Worm (Caenorhabditis elegans) whole organism, late embryonic: ENCODE measurements around the gene ttr-37.

ENCODE experiments used
- C08G9.2 ChIP-seq: sonication (generic microtip); optimal IDR thresholded peaks from 2 replicates; lab custom pipeline; 2016; ENCODE audit warnings: mild to moderate bottlenecking, missing genetic modification characterization, moderate library complexity, missing compliant biosample characterization
- F13H6.1 ChIP-seq: sonication (generic microtip); optimal IDR thresholded peaks from 2 replicates; lab custom pipeline; 2016; ENCODE audit warnings: missing genetic modification characterization, missing compliant biosample characterization
- K09A11.1 ChIP-seq: sonication (generic microtip); optimal IDR thresholded peaks from 2 replicates; lab custom pipeline; 2017; ENCODE audit warnings: antibody characterized with exemption, mild to moderate bottlenecking, missing genetic modification characterization, missing compliant biosample characterization; ENCODE audit not compliant: insufficient read depth
- T23F11.4 ChIP-seq: fragments of 200-800 bp; sonication (Bioruptor generic); optimal IDR thresholded peaks from 2 replicates; lab custom pipeline; 2018; ENCODE audit warnings: mild to moderate bottlenecking, missing genetic modification characterization, missing compliant biosample characterization
- Y22D7AL.16 ChIP-seq: sonication (generic microtip); optimal IDR thresholded peaks from 2 replicates; lab custom pipeline; 2016; ENCODE audit warnings: missing genetic modification characterization, missing compliant biosample characterization
- ahr-1 ChIP-seq: sonication (generic microtip); optimal IDR thresholded peaks from 2 replicates; lab custom pipeline; 2016; ENCODE audit warnings: missing genetic modification characterization, missing compliant biosample characterization
- ceh-14 ChIP-seq: sonication (generic microtip); optimal IDR thresholded peaks from 2 replicates; lab custom pipeline; 2016; ENCODE audit warnings: missing genotype, missing genetic modification characterization, missing compliant biosample characterization
- ceh-2 ChIP-seq: sonication (generic microtip); optimal IDR thresholded peaks from 2 replicates; lab custom pipeline; 2016; ENCODE audit warnings: missing genotype, missing genetic modification characterization, missing compliant biosample characterization
- ceh-45 ChIP-seq: fragments of 200-800 bp; sonication (Bioruptor generic); IDR thresholded peaks from 2 replicates; pipeline ENCODE4 v1.3.6; 2022; ENCODE audit warnings: missing genetic modification reagents, missing genetic modification characterization, missing compliant biosample characterization
- ceh-6 ChIP-seq: fragments of 200-800 bp; sonication (Bioruptor generic); optimal IDR thresholded peaks from 2 replicates; lab custom pipeline; 2018; ENCODE audit warnings: mild to moderate bottlenecking, missing genetic modification characterization, missing compliant biosample characterization
- ceh-9 ChIP-seq: sonication (generic microtip); optimal IDR thresholded peaks from 2 replicates; lab custom pipeline; 2016; ENCODE audit warnings: mild to moderate bottlenecking, missing genetic modification characterization, inconsistent platforms, missing compliant biosample characterization
- dmd-4 ChIP-seq: sonication (generic microtip); optimal IDR thresholded peaks from 2 replicates; lab custom pipeline; 2016; ENCODE audit warnings: borderline replicate concordance, missing genetic modification characterization, missing compliant biosample characterization
- dve-1 ChIP-seq: sonication (generic microtip); optimal IDR thresholded peaks from 2 replicates; lab custom pipeline; 2017; ENCODE audit warnings: antibody characterized with exemption, mild to moderate bottlenecking, missing genetic modification characterization, missing compliant biosample characterization
- elt-2 ChIP-seq: sonication (generic microtip); optimal IDR thresholded peaks from 2 replicates; lab custom pipeline; 2016; ENCODE audit warnings: missing genetic modification reagents, missing genetic modification characterization, missing compliant biosample characterization
- elt-4 ChIP-seq: sonication (generic microtip); optimal IDR thresholded peaks from 2 replicates; lab custom pipeline; 2016; ENCODE audit warnings: missing genetic modification characterization, missing compliant biosample characterization
- ets-4 ChIP-seq: sonication (generic microtip); optimal IDR thresholded peaks from 2 replicates; lab custom pipeline; 2016; ENCODE audit warnings: missing genetic modification characterization, missing compliant biosample characterization
- eyg-1 ChIP-seq: sonication (generic microtip); optimal IDR thresholded peaks from 2 replicates; lab custom pipeline; 2016; ENCODE audit warnings: missing genotype, missing genetic modification characterization, missing compliant biosample characterization
- fax-1 ChIP-seq: sonication (generic microtip); optimal IDR thresholded peaks from 2 replicates; lab custom pipeline; 2016; ENCODE audit warnings: missing genotype, missing genetic modification characterization, missing compliant biosample characterization
- fkh-10 ChIP-seq: fragments of 150-350 bp; optimal IDR thresholded peaks from 2 replicates; lab custom pipeline; 2014; ENCODE audit warnings: missing biosample characterization, missing genetic modification reagents, missing genetic modification characterization
- fkh-6 ChIP-seq: sonication (generic microtip); optimal IDR thresholded peaks from 2 replicates; lab custom pipeline; 2016; ENCODE audit warnings: missing genetic modification characterization, missing compliant biosample characterization
- gmeb-2 ChIP-seq: sonication (generic microtip); optimal IDR thresholded peaks from 2 replicates; lab custom pipeline; 2016; ENCODE audit warnings: missing genetic modification characterization, inconsistent platforms, missing compliant biosample characterization
- hlh-13 ChIP-seq: fragments of 200-800 bp; sonication (Bioruptor generic); optimal IDR thresholded peaks from 2 replicates; lab custom pipeline; 2018; ENCODE audit warnings: mild to moderate bottlenecking, missing genetic modification characterization, missing compliant biosample characterization
- hlh-15 ChIP-seq: sonication (generic microtip); optimal IDR thresholded peaks from 2 replicates; lab custom pipeline; 2016; ENCODE audit warnings: missing genetic modification characterization, missing compliant biosample characterization
- hlh-8 ChIP-seq: sonication (generic microtip); optimal IDR thresholded peaks from 2 replicates; lab custom pipeline; 2016; ENCODE audit warnings: missing genotype, missing genetic modification characterization, missing compliant biosample characterization
- lim-6 ChIP-seq: sonication (generic microtip); optimal IDR thresholded peaks from 2 replicates; lab custom pipeline; 2016; ENCODE audit warnings: missing genetic modification characterization, missing compliant biosample characterization
- madf-2 ChIP-seq: sonication (generic microtip); optimal IDR thresholded peaks from 2 replicates; lab custom pipeline; 2017; ENCODE audit warnings: missing genetic modification characterization, missing compliant biosample characterization
- mec-3 ChIP-seq: sonication (generic microtip); optimal IDR thresholded peaks from 2 replicates; lab custom pipeline; 2016; ENCODE audit warnings: borderline replicate concordance, missing genetic modification characterization, missing compliant biosample characterization
- nfya-1 ChIP-seq: sonication (generic microtip); optimal IDR thresholded peaks from 2 replicates; lab custom pipeline; 2017; ENCODE audit warnings: missing genetic modification characterization, mild to moderate bottlenecking, missing compliant biosample characterization, antibody characterized with exemption, moderate library complexity
- nhr-11 ChIP-seq: fragments of 150-350 bp; optimal IDR thresholded peaks from 2 replicates; lab custom pipeline; 2014; ENCODE audit warnings: missing biosample characterization, missing genetic modification characterization
- nhr-232 ChIP-seq: sonication (generic microtip); optimal IDR thresholded peaks from 2 replicates; lab custom pipeline; 2016; ENCODE audit warnings: missing genetic modification characterization, missing compliant biosample characterization
- npax-4 ChIP-seq: sonication (generic microtip); optimal IDR thresholded peaks from 2 replicates; lab custom pipeline; 2016; ENCODE audit warnings: missing genetic modification characterization, missing compliant biosample characterization
- pat-9 ChIP-seq: fragments of 200-800 bp; sonication (Bioruptor generic); optimal IDR thresholded peaks from 2 replicates; lab custom pipeline; 2018; ENCODE audit warnings: mild to moderate bottlenecking, missing genetic modification characterization, moderate library complexity, missing compliant biosample characterization
- pax-1 ChIP-seq: fragments of 150-350 bp; optimal IDR thresholded peaks from 2 replicates; lab custom pipeline; 2014; ENCODE audit warnings: missing biosample characterization, missing genetic modification characterization
- pros-1 ChIP-seq: fragments of 150-350 bp; optimal IDR thresholded peaks from 2 replicates; lab custom pipeline; 2014; ENCODE audit warnings: missing biosample characterization, missing genetic modification reagents, missing genetic modification characterization
- sdc-2 ChIP-seq: sonication (generic microtip); optimal IDR thresholded peaks from 2 replicates; lab custom pipeline; 2016; ENCODE audit warnings: missing genotype, missing genetic modification characterization, missing compliant biosample characterization
- sox-2 ChIP-seq: fragments of 200-800 bp; sonication (Bioruptor generic); IDR thresholded peaks from 2 replicates; pipeline ENCODE4 v1.3.6; 2022; ENCODE audit warnings: missing genetic modification reagents, missing genetic modification characterization, missing compliant biosample characterization
- tbx-2 ChIP-seq: sonication (generic microtip); optimal IDR thresholded peaks from 2 replicates; lab custom pipeline; 2016; ENCODE audit warnings: missing genetic modification characterization, missing compliant biosample characterization
- tbx-7 ChIP-seq: sonication (generic microtip); optimal IDR thresholded peaks from 2 replicates; lab custom pipeline; 2016; ENCODE audit warnings: missing genotype, missing genetic modification characterization, missing compliant biosample characterization
- ttx-3 ChIP-seq: sonication (generic microtip); optimal IDR thresholded peaks from 2 replicates; lab custom pipeline; 2016; ENCODE audit warnings: missing genetic modification reagents, missing genetic modification characterization, missing compliant biosample characterization
- unc-3 ChIP-seq, 2 experiments: fragments of 200-800 bp in 1 of 2; sonication (Bioruptor generic) in 1 of 2; sonication (generic microtip) in 1 of 2; conservative IDR thresholded peaks in 1 of 2; optimal IDR thresholded peaks in 1 of 2; 2 replicates each; pipeline versions ENCODE4 v1.3.6 to Lab custom; 2016 to 2022; ENCODE audit warnings: missing compliant biosample characterization in 2 of 2, missing genetic modification characterization in 2 of 2, missing genetic modification reagents in 1 of 2
- unc-55 ChIP-seq: sonication (generic microtip); optimal IDR thresholded peaks from 2 replicates; lab custom pipeline; 2017; ENCODE audit warnings: missing biosample characterization, missing genetic modification reagents, missing genetic modification characterization
- zip-5 ChIP-seq: sonication (generic microtip); optimal IDR thresholded peaks from 2 replicates; lab custom pipeline; 2016; ENCODE audit warnings: missing genetic modification characterization, missing compliant biosample characterization

ttr-37 gene

DNA sequence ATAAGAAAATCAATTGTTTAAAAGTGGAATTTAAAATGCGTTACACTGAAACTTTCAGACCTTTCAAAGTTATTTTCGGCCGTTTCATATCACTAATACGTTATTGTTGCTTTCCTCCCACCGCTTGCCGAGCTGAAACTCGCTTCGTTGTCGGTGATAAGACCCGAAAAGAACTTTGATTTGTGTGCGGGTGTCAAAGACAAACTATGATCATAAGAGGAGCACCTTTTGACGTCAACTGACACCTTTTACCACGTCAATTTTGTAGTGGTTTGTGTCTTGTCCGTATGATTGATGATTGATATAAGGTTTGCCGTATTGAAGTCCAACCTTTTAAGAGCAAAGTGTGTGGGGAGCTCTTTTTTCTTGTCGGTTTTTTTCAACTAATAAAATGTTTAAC lies at the start of gene ttr-37:
Gene ttr-37 (minus strand): TSS at position 167 of the 400 bp plus-strand sequence.
- TF ChIP-seq pat-9 (tag; lab: Kevin White, UChicago) (no peak), zip-5 (no peak), nfya-1 (tag; lab: Kevin White, UChicago) (no peak), tbx-7 (no peak)
- TF ChIP-seq, all 69 proteins: peak for 0

DNA sequence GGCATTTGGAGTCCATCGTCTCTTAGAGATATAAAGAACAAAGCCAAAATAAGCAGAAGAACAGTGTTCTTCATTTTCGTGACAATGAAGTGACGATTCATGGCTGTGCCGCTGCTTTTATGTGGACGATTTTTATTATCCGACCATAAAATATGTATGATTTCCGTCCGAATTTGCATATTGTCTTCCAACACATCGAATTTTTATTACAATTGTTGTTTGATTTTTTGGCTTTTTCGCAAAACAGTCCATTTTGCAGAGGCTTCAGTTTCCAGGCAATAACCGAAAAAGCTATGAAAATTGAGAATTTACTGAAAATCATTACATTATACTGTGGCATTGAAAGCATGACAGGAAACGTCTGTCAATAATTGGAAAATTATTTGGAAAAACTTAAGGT lies 47.6 kb upstream of the ttr-37 start, which contains the start of gene F56C3.8:
Gene F56C3.8 (minus strand): TSS at position 101 of the 400 bp plus-strand sequence.
- no peak for TF ChIP-seq ets-4
- TF ChIP-seq fkh-10 (GFP tag; lab: Kevin White, UChicago) = no peak
- no peak for TF ChIP-seq F13H6.1 (tag; lab: Kevin White, UChicago)
- TF ChIP-seq fax-1 (tag; lab: Kevin White, UChicago) = no peak
- TF ChIP-seq pat-9 (tag; lab: Kevin White, UChicago) = no peak
- TF ChIP-seq ceh-14 (tag; lab: Kevin White, UChicago) = no peak
- TF ChIP-seq ceh-2 (tag; lab: Kevin White, UChicago) = no peak
- no peak for TF ChIP-seq K09A11.1 (tag; lab: Kevin White, UChicago)
- no peak for TF ChIP-seq fkh-6 (tag; lab: Kevin White, UChicago)
- TF ChIP-seq T23F11.4 (GFP tag; lab: Kevin White, UChicago) = no peak
- no peak for TF ChIP-seq gmeb-2 (tag; lab: Kevin White, UChicago)
- no peak for TF ChIP-seq madf-2 (tag; lab: Kevin White, UChicago)
- no peak for TF ChIP-seq pros-1 (tag; lab: Kevin White, UChicago)
- TF ChIP-seq eyg-1 (tag; lab: Kevin White, UChicago) = no peak
- no peak for TF ChIP-seq zip-5

DNA sequence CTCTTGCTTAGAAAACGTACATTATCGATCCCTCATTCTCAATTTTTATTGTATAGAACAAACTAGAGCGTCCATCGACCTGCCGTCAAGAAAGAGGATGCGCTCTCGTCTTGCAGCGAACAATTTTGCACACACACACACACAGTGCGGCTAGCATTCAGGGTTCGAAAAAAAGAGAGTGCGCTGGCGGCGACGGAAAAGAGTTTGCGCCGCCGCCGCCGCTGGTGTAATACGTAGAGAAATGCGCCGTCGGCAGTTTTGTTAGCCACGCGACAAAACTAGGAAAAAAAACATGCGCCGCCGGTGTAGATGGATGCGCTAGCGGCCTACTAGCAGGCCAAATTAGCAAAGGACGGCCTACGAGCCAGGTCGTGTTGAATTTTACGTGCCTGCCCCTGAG lies 46.6 kb upstream of the ttr-37 start:
- TF ChIP-seq sdc-2 (tag; lab: Kevin White, UChicago) (peak; percentile 64), ceh-9 (tag; lab: Kevin White, UChicago) (no peak), ahr-1 (no peak)

DNA sequence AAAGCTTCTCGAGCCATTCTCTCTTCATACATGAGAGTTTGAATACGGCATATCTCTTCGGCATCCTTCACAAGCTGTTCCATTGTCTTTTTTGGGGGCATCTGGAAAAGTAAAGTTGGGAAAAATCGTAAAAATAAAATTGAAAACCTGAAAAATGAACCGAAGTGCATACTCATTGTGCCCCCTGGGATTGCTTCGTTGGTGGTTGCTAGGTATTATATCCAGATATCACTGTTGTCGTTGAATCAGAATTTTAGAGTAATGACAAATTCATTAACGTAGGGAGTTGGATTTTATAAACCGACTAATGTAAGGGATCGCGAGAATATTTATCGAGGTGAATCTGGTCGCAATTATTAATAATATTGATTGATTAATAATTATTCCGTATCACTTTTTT lies 44.6 kb upstream of the ttr-37 start, which contains the start of gene F56C3.10:
Gene F56C3.10 (minus strand): TSS at position 101 of the 400 bp plus-strand sequence.
- TF ChIP-seq dve-1 (tag; lab: Kevin White, UChicago) (no peak), lim-6 (tag; lab: Kevin White, UChicago) (no peak), ceh-6 (GFP tag; lab: Kevin White, UChicago) (no peak), hlh-8 (tag; lab: Kevin White, UChicago) (no peak), pros-1 (tag; lab: Kevin White, UChicago) (no peak), hlh-13 (GFP tag; lab: Kevin White, UChicago) (no peak), K09A11.1 (tag; lab: Kevin White, UChicago) (no peak), tbx-2 (no peak), ceh-2 (tag; lab: Kevin White, UChicago) (no peak), nhr-11 (tag; lab: Kevin White, UChicago) (no peak), F13H6.1 (tag; lab: Kevin White, UChicago) (no peak), unc-55 (GFP tag; lab: Kevin White, UChicago) (no peak), pat-9 (tag; lab: Kevin White, UChicago) (no peak), nhr-232 (tag; lab: Kevin White, UChicago) (no peak), ceh-9 (tag; lab: Kevin White, UChicago) (no peak), ttx-3 (tag; lab: Kevin White, UChicago) (no peak), pax-1 (no peak), elt-4 (tag; lab: Kevin White, UChicago) (no peak), npax-4 (tag; lab: Kevin White, UChicago) (no peak)

DNA sequence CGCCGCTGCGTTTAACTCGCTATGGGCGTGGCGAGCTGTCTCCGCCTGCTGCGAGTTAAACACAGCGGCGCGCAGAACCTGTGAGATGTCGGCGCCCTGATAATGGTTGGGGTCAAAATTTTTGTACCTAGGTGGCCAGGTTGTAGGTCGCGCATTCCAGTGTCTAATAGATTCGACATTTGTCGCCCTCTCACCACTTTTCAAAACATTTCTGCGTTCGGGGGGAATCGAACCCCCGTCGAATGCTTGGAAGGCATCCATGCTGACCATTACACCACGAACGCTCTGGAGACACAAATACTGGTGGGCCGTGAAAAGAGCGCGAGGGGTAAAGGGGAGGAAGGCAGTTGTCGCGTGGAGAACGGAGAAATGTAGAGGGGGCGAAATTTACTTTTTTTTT lies 42.4 kb upstream of the ttr-37 start:
- TF ChIP-seq elt-2 (tag; lab: Kevin White, UChicago) (peak; percentile 88), mec-3 (tag; lab: Kevin White, UChicago) (no peak), ceh-9 (tag; lab: Kevin White, UChicago) (peak; percentile 32), hlh-8 (tag; lab: Kevin White, UChicago) (peak; percentile 56), sox-2 (GFP tag; lab: Robert Waterston, UW) (peak; percentile 57; the same call in 1 of the 2 replicates), elt-4 (tag; lab: Kevin White, UChicago) (peak; percentile 80), hlh-15 (tag; lab: Kevin White, UChicago) (peak; percentile 61), F13H6.1 (tag; lab: Kevin White, UChicago) (peak; percentile 58), pros-1 (tag; lab: Kevin White, UChicago) (no peak), ceh-45 (GFP tag; lab: Robert Waterston, UW) (peak; percentile 72), sdc-2 (tag; lab: Kevin White, UChicago) (peak; percentile 97), ets-4 (peak; percentile 62), Y22D7AL.16 (tag; lab: Kevin White, UChicago) (peak; percentile 85), dmd-4 (tag; lab: Kevin White, UChicago) (peak; percentile 79), unc-3 (GFP tag; conservative IDR thresholded peaks at IDR 0.05; lab: Robert Waterston, UW) (peak; percentile 89), unc-3 (tag; optimal IDR thresholded peaks at IDR 0.05; lab: Kevin White, UChicago) (peak; percentile 38), eyg-1 (tag; lab: Kevin White, UChicago) (peak; percentile 57), C08G9.2 (tag; lab: Kevin White, UChicago) (peak; percentile 82), ahr-1 (peak; percentile 56), K09A11.1 (tag; lab: Kevin White, UChicago) (no peak)
